Worm (Caenorhabditis elegans): ENCODE data around the gene C45B11.8.

The C45B11.8 gene

ce11 chrV:11040473-11040872, at the start of gene C45B11.8:
Gene C45B11.8 (plus strand): TSS chrV:11040773.
- TF ChIP-seq tab-1 (GFP tag; IDR thresholded peaks at IDR 0.05) (no peak), ref-1 (GFP tag; conservative IDR thresholded peaks at IDR 0.05) (no peak), ztf-23 (GFP tag; IDR thresholded peaks at IDR 0.05) (no peak), med-1 (GFP tag; optimal IDR thresholded peaks at IDR 0.05; ENCODE audit: insufficient read depth) (no peak), ztf-29 (GFP tag; IDR thresholded peaks at IDR 0.05) (no peak), flt-1 (GFP tag; IDR thresholded peaks at IDR 0.05) (no peak), cog-1 (tag; optimal IDR thresholded peaks at IDR 0.05) (no peak), klf-2 (GFP tag; conservative IDR thresholded peaks at IDR 0.05) (no peak), T22C8.4 (GFP tag; IDR thresholded peaks at IDR 0.05) (no peak)

ce11 chrV:10991789-10992188, 48.8 kb upstream of the C45B11.8 start, which contains the start of gene frpr-9:
Gene frpr-9 (plus strand): TSS chrV:10992089.
- no peak for TF ChIP-seq flt-1 (GFP tag; IDR thresholded peaks at IDR 0.05)
- no peak for TF ChIP-seq tab-1 (GFP tag; IDR thresholded peaks at IDR 0.05)
- no peak for TF ChIP-seq cog-1 (tag; optimal IDR thresholded peaks at IDR 0.05)
- no peak for TF ChIP-seq klf-2 (GFP tag; conservative IDR thresholded peaks at IDR 0.05)
- no peak for TF ChIP-seq T22C8.4 (GFP tag; IDR thresholded peaks at IDR 0.05)

ce11 chrV:10998797-10999196, 41.8 kb upstream of the C45B11.8 start, which contains the start of gene F53B7.7:
Gene F53B7.7 (plus strand): TSS chrV:10999097.
- TF ChIP-seq ztf-23 (GFP tag; IDR thresholded peaks at IDR 0.05) (no peak), ref-1 (GFP tag; conservative IDR thresholded peaks at IDR 0.05) (no peak), cog-1 (tag; optimal IDR thresholded peaks at IDR 0.05) (no peak), T22C8.4 (GFP tag; IDR thresholded peaks at IDR 0.05) (no peak), klf-2 (GFP tag; conservative IDR thresholded peaks at IDR 0.05) (no peak), med-1 (GFP tag; optimal IDR thresholded peaks at IDR 0.05; ENCODE audit: insufficient read depth) (no peak), flt-1 (GFP tag; IDR thresholded peaks at IDR 0.05) (no peak), ztf-29 (GFP tag; IDR thresholded peaks at IDR 0.05) (no peak), tab-1 (GFP tag; IDR thresholded peaks at IDR 0.05) (no peak)

- TF ChIP-seq flt-1 (GFP tag; IDR thresholded peaks at IDR 0.05), result no peak
- no peak for TF ChIP-seq tab-1 (GFP tag; IDR thresholded peaks at IDR 0.05)
- TF ChIP-seq cog-1 (tag; optimal IDR thresholded peaks at IDR 0.05), result no peak
- no peak for TF ChIP-seq med-1 (GFP tag; optimal IDR thresholded peaks at IDR 0.05; ENCODE audit: insufficient read depth)
- TF ChIP-seq klf-2 (GFP tag; conservative IDR thresholded peaks at IDR 0.05), result no peak
- peak; percentile 82 for TF ChIP-seq ztf-23 (GFP tag; IDR thresholded peaks at IDR 0.05)
- TF ChIP-seq T22C8.4 (GFP tag; IDR thresholded peaks at IDR 0.05), result no peak
- TF ChIP-seq ztf-29 (GFP tag; IDR thresholded peaks at IDR 0.05), result no peak
Measured at ce11 chrV:11000650-11001049, 39.9 kb upstream of the C45B11.8 start, which contains the start of gene isy-1. Gene isy-1 (minus strand): TSS chrV:11000699.

ce11 chrV:11002434-11002833, 38.1 kb upstream of the C45B11.8 start, which contains the start of gene F53B7.4:
Gene F53B7.4 (minus strand): TSS chrV:11002534.
- TF ChIP-seq ztf-29 (GFP tag; IDR thresholded peaks at IDR 0.05) (no peak), ref-1 (GFP tag; conservative IDR thresholded peaks at IDR 0.05) (no peak), T22C8.4 (GFP tag; IDR thresholded peaks at IDR 0.05) (no peak), cog-1 (tag; optimal IDR thresholded peaks at IDR 0.05) (no peak), med-1 (GFP tag; optimal IDR thresholded peaks at IDR 0.05; ENCODE audit: insufficient read depth) (no peak), flt-1 (GFP tag; IDR thresholded peaks at IDR 0.05) (no peak), ztf-23 (GFP tag; IDR thresholded peaks at IDR 0.05) (no peak), klf-2 (GFP tag; conservative IDR thresholded peaks at IDR 0.05) (no peak), tab-1 (GFP tag; IDR thresholded peaks at IDR 0.05) (no peak)

- no peak for TF ChIP-seq tab-1 (GFP tag; IDR thresholded peaks at IDR 0.05)
- no peak for TF ChIP-seq ref-1 (GFP tag; conservative IDR thresholded peaks at IDR 0.05)
- no peak for TF ChIP-seq flt-1 (GFP tag; IDR thresholded peaks at IDR 0.05)
- no peak for TF ChIP-seq klf-2 (GFP tag; conservative IDR thresholded peaks at IDR 0.05)
- TF ChIP-seq cog-1 (tag; optimal IDR thresholded peaks at IDR 0.05), result no peak
- TF ChIP-seq ztf-23 (GFP tag; IDR thresholded peaks at IDR 0.05), result no peak
- no peak for TF ChIP-seq ztf-29 (GFP tag; IDR thresholded peaks at IDR 0.05)
- TF ChIP-seq T22C8.4 (GFP tag; IDR thresholded peaks at IDR 0.05), result no peak
- TF ChIP-seq med-1 (GFP tag; optimal IDR thresholded peaks at IDR 0.05; ENCODE audit: insufficient read depth), result no peak
Measured at ce11 chrV:11004094-11004493, 36.5 kb upstream of the C45B11.8 start.

ce11 chrV:11007651-11008050, 32.9 kb upstream of the C45B11.8 start:
- TF ChIP-seq ztf-29 (GFP tag; IDR thresholded peaks at IDR 0.05) (no peak), med-1 (GFP tag; optimal IDR thresholded peaks at IDR 0.05; ENCODE audit: insufficient read depth) (no peak), ref-1 (GFP tag; conservative IDR thresholded peaks at IDR 0.05) (no peak), klf-2 (GFP tag; conservative IDR thresholded peaks at IDR 0.05) (no peak), tab-1 (GFP tag; IDR thresholded peaks at IDR 0.05) (no peak), T22C8.4 (GFP tag; IDR thresholded peaks at IDR 0.05) (no peak), cog-1 (tag; optimal IDR thresholded peaks at IDR 0.05) (no peak), flt-1 (GFP tag; IDR thresholded peaks at IDR 0.05) (no peak), ztf-23 (GFP tag; IDR thresholded peaks at IDR 0.05) (no peak)

- TF ChIP-seq T22C8.4 (GFP tag; IDR thresholded peaks at IDR 0.05) (no peak), ztf-29 (GFP tag; IDR thresholded peaks at IDR 0.05) (no peak)
Measured at ce11 chrV:11009124-11009524, 31.4 kb upstream of the C45B11.8 start.

ce11 chrV:11010768-11011167, 29.8 kb upstream of the C45B11.8 start:
- TF ChIP-seq tab-1 (GFP tag; IDR thresholded peaks at IDR 0.05), result no peak
- no peak for TF ChIP-seq cog-1 (tag; optimal IDR thresholded peaks at IDR 0.05)
- no peak for TF ChIP-seq ztf-29 (GFP tag; IDR thresholded peaks at IDR 0.05)
- TF ChIP-seq flt-1 (GFP tag; IDR thresholded peaks at IDR 0.05), result no peak
- TF ChIP-seq ref-1 (GFP tag; conservative IDR thresholded peaks at IDR 0.05), result no peak
- no peak for TF ChIP-seq T22C8.4 (GFP tag; IDR thresholded peaks at IDR 0.05)
- TF ChIP-seq klf-2 (GFP tag; conservative IDR thresholded peaks at IDR 0.05), result no peak
- TF ChIP-seq med-1 (GFP tag; optimal IDR thresholded peaks at IDR 0.05; ENCODE audit: insufficient read depth), result no peak
- TF ChIP-seq ztf-23 (GFP tag; IDR thresholded peaks at IDR 0.05), result no peak

ce11 chrV:11011807-11012206, 28.8 kb upstream of the C45B11.8 start:
- no peak for TF ChIP-seq cog-1 (tag; optimal IDR thresholded peaks at IDR 0.05)
- TF ChIP-seq flt-1 (GFP tag; IDR thresholded peaks at IDR 0.05), result no peak
- no peak for TF ChIP-seq tab-1 (GFP tag; IDR thresholded peaks at IDR 0.05)
- no peak for TF ChIP-seq klf-2 (GFP tag; conservative IDR thresholded peaks at IDR 0.05)
- no peak for TF ChIP-seq T22C8.4 (GFP tag; IDR thresholded peaks at IDR 0.05)
- TF ChIP-seq ztf-29 (GFP tag; IDR thresholded peaks at IDR 0.05), result no peak
